Fruit fly (Drosophila melanogaster) Kc167 (cell line): ENCODE measurements around the gene CG7239.

Experiments
- Sin3A ChIP-seq: fragments of >200 bp; optimal IDR thresholded peaks from 2 replicates; lab custom pipeline; 2018; ENCODE audit warnings: missing external identifiers
- h ChIP-seq: fragments of >200 bp; optimal IDR thresholded peaks from 3 replicates; lab custom pipeline; 2018; ENCODE audit warnings: missing external identifiers
- psq ChIP-seq: fragments of >200 bp; optimal IDR thresholded peaks from 2 replicates; lab custom pipeline; 2017; ENCODE audit warnings: missing external identifiers

DNA sequence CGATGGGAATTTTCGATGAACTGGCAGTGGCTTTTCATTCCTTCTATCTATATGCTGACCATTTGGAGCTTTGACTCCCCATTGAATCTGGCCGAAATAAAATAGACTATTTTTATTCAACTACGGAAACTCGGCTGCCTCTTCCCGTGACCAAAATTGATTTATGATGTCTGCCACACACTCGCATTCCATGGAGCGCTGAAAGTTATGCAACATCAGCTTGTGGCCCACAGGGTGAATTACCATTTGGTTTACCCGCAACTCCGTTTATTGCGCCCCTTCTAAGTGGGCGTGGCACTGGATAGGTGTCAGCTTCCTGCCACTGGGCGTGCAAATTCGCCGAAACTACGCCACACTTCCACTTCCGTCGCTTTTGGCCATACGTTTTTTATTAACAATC lies 8.9 kb upstream of the CG7239 start:
- TF ChIP-seq h (lab: Kevin White, UChicago) (no peak), psq (lab: Kevin White, UChicago) (no peak), Sin3A (lab: Kevin White, UChicago) (no peak)
